Fruit fly (Drosophila melanogaster): ENCODE results near the gene CG6763.

The CG6763 gene

dm6 chr3R:23332535-23333333 lies 48.9 kb downstream of the CG6763 start (continued):
- TF ChIP-seq klu (GFP tag; IDR thresholded peaks at IDR 0.05) (no peak), CG10959 (GFP tag; IDR thresholded peaks at IDR 0.05) (no peak), CG9609 (GFP tag; optimal IDR thresholded peaks at IDR 0.05) (no peak), CG7928 (GFP tag; optimal IDR thresholded peaks at IDR 0.05) (no peak), tna (GFP tag; IDR thresholded peaks at IDR 0.05; ENCODE audit: partially characterized antibody) (no peak), ro (GFP tag; IDR thresholded peaks at IDR 0.05) (no peak), crp (GFP tag; optimal IDR thresholded peaks at IDR 0.05) (no peak), lab (GFP tag; optimal IDR thresholded peaks at IDR 0.05) (peak; percentile 72), Hsf (GFP tag; optimal IDR thresholded peaks at IDR 0.05) (no peak), CG12071 (GFP tag; optimal IDR thresholded peaks at IDR 0.05) (peak; percentile 58), cwo (GFP tag; optimal IDR thresholded peaks at IDR 0.05) (peak; percentile 44), CG15601 (tag; optimal IDR thresholded peaks at IDR 0.05) (peak; percentile 62), CG14710 (tag; optimal IDR thresholded peaks at IDR 0.05) (peak; percentile 61), CG17328 (GFP tag; IDR thresholded peaks at IDR 0.05) (no peak), run (tag; optimal IDR thresholded peaks at IDR 0.05) (no peak), dimm (GFP tag; IDR thresholded peaks at IDR 0.05) (no peak), CG14050 (GFP tag; IDR thresholded peaks at IDR 0.05) (no peak), ttk (GFP tag; IDR thresholded peaks at IDR 0.05) (no peak), CG9932 (GFP tag; IDR thresholded peaks at IDR 0.05) (no peak), Atf-2 (GFP tag; optimal IDR thresholded peaks at IDR 0.05) (peak; percentile 18), CG17359 (tag; optimal IDR thresholded peaks at IDR 0.05) (peak; percentile 58), Hmx (GFP tag; optimal IDR thresholded peaks at IDR 0.05) (no peak), row (GFP tag; IDR thresholded peaks at IDR 0.05) (no peak; the same call in 2 of the 3 replicates), Bteb2 (GFP tag; optimal IDR thresholded peaks at IDR 0.05) (peak; percentile 46), Mad (GFP tag; optimal IDR thresholded peaks at IDR 0.05) (no peak), Med (GFP tag) (peak; percentile 88), gce (GFP tag; IDR thresholded peaks at IDR 0.05) (0 out of 3 replicates have a peak, but pooled peaks have one; percentile 14), CG10209 (GFP tag; optimal IDR thresholded peaks at IDR 0.05) (peak; percentile 56), trem (tag; optimal IDR thresholded peaks at IDR 0.05) (peak; percentile 50), nau (GFP tag; optimal IDR thresholded peaks at IDR 0.05) (peak; percentile 26), Rx (GFP tag; IDR thresholded peaks at IDR 0.05) (no peak), CG10147 (GFP tag; optimal IDR thresholded peaks at IDR 0.05) (peak; percentile 9), tll (GFP tag; optimal IDR thresholded peaks at IDR 0.05) (no peak), dan (GFP tag; IDR thresholded peaks at IDR 0.05) (no peak), NK7.1 (GFP tag; optimal IDR thresholded peaks at IDR 0.05) (no peak), HLH54F (GFP tag; optimal IDR thresholded peaks at IDR 0.05) (peak; percentile 31), E2f1 (GFP tag; IDR thresholded peaks at IDR 0.05) (no peak; the same call in 1 of the 2 replicates), crol (GFP tag; IDR thresholded peaks at IDR 0.05) (no peak), dm (GFP tag; optimal IDR thresholded peaks at IDR 0.05) (no peak), CG8359 (GFP tag; optimal IDR thresholded peaks at IDR 0.05; ENCODE audit: borderline replicate concordance) (peak; percentile 47), fu2 (GFP tag; optimal IDR thresholded peaks at IDR 0.05) (peak; percentile 9), CHES-1-like (GFP tag; optimal IDR thresholded peaks at IDR 0.05) (peak; percentile 53), slp2 (GFP tag; optimal IDR thresholded peaks at IDR 0.05) (peak; percentile 24), Spps (tag; optimal IDR thresholded peaks at IDR 0.05) (peak; percentile 28), B-H2 (GFP tag; optimal IDR thresholded peaks at IDR 0.05) (no peak), CG14667 (GFP tag; IDR thresholded peaks at IDR 0.05) (no peak), onecut (GFP tag; IDR thresholded peaks at IDR 0.05) (no peak), CG4730 (GFP tag; IDR thresholded peaks at IDR 0.05) (no peak), Optix (GFP tag; IDR thresholded peaks at IDR 0.05) (no peak), fd102C (GFP tag; optimal IDR thresholded peaks at IDR 0.05) (no peak)

All from whole organism, embryonic.